Worm (Caenorhabditis elegans) whole organism, L4 larva: Measurements from ENCODE around the gene F46H5.4.

Source experiments
- aha-1 ChIP-seq: fragments of 150-350 bp; peaks from one replicate; lab custom pipeline; 2014; ENCODE audit warnings: missing biosample characterization, missing genetic modification characterization
- dmd-9 ChIP-seq: fragments of 200-800 bp; sonication (Bioruptor generic); IDR thresholded peaks from 2 replicates; pipeline ENCODE4 v1.3.6; 2022; ENCODE audit warnings: missing genetic modification reagents, missing genetic modification characterization, missing compliant biosample characterization
- nhr-42 ChIP-seq: fragments of 200-800 bp; sonication (Bioruptor generic); IDR thresholded peaks from 2 replicates; pipeline ENCODE4 v1.3.6; 2022; ENCODE audit warnings: missing genetic modification characterization, missing compliant biosample characterization
- unc-62 ChIP-seq, 3 experiments: fragments of 150-350 bp in 1 of 3; sonication (generic microtip); optimal IDR thresholded peaks in 2 of 3; peaks in 1 of 3; 1 replicate in 1 of 3; 2 replicates in 2 of 3; lab custom pipeline; 2014 to 2017; ENCODE audit warnings: missing biosample characterization in 3 of 3, missing genetic modification characterization in 3 of 3, missing genetic modification reagents in 3 of 3, missing genotype in 1 of 3

Gene F46H5.4

ce11 chrX:7200475-7200874, 53.9 kb downstream of the F46H5.4 start (continued):
- TF ChIP-seq nhr-42 (GFP tag; lab: Robert Waterston, UW) = no peak

- TF ChIP-seq unc-62 (GFP tag; optimal IDR thresholded peaks at IDR 0.05 in 1 of 2; lab: Kevin White, UChicago) (peak in 1 of 2 experiments; percentile 76), unc-62 (tag; optimal IDR thresholded peaks at IDR 0.05; lab: Kevin White, UChicago) (no peak), aha-1 (tag; lab: Kevin White, UChicago) (peak; percentile 91), dmd-9 (GFP tag; lab: Robert Waterston, UW) (no peak)
Observed at ce11 chrX:7199831-7200414, 54.5 kb downstream of the F46H5.4 start, which contains the start of gene C55B6.1. Gene C55B6.1 (plus strand): TSS chrX:7200364.
